Fruit fly (Drosophila melanogaster) whole organism, embryonic: ENCODE results near the gene Gcn5.
A peak's percentile ranks its signal among the peaks of the same experiment; 100 is the strongest.

Experiments used
- ATbp ChIP-seq: fragments of 200-800 bp; sonication (Bioruptor generic); optimal IDR thresholded peaks from 2 replicates; lab custom pipeline; 2017; ENCODE audit warnings: missing biosample characterization, mild to moderate bottlenecking, missing genetic modification characterization, missing genetic modification reagents
- Asciz ChIP-seq: fragments of 200-800 bp; sonication (Bioruptor generic); optimal IDR thresholded peaks from 2 replicates; lab custom pipeline; 2017; ENCODE audit warnings: missing biosample characterization, mild to moderate bottlenecking, missing genetic modification characterization, missing genetic modification reagents
- CG10274 ChIP-seq: fragments of 200-800 bp; sonication (Bioruptor generic); optimal IDR thresholded peaks from 3 replicates; lab custom pipeline; 2017; ENCODE audit warnings: missing biosample characterization, mild to moderate bottlenecking, missing genetic modification characterization
- CG10321 ChIP-seq: fragments of 200-800 bp; sonication (Bioruptor generic); IDR thresholded peaks from 2 replicates; pipeline ENCODE4 v1.3.6; 2022; ENCODE audit warnings: missing biosample characterization, missing genetic modification characterization
- CG10654 ChIP-seq: fragments of 200-800 bp; sonication (Bioruptor generic); optimal IDR thresholded peaks from 2 replicates; lab custom pipeline; 2016; ENCODE audit warnings: missing biosample characterization, missing genetic modification characterization
- CG11696 ChIP-seq: fragments of 200-800 bp; sonication (Bioruptor generic); IDR thresholded peaks from 2 replicates; pipeline ENCODE4 v1.3.6; 2022; ENCODE audit warnings: missing biosample characterization, missing genetic modification characterization
- CG13624 ChIP-seq: fragments of 200-800 bp; sonication (Bioruptor generic); optimal IDR thresholded peaks from 2 replicates; lab custom pipeline; 2016; ENCODE audit warnings: missing biosample characterization, missing genetic modification characterization
- CG14441 ChIP-seq: fragments of 200-800 bp; sonication (Bioruptor generic); IDR thresholded peaks from 2 replicates; pipeline ENCODE4 v1.3.6; 2022; ENCODE audit warnings: missing biosample characterization, missing genetic modification characterization
- CG15011 ChIP-seq: fragments of 200-800 bp; sonication (Bioruptor generic); optimal IDR thresholded peaks from 3 replicates; lab custom pipeline; 2018; ENCODE audit warnings: missing biosample characterization, mild to moderate bottlenecking, missing genetic modification characterization
- CG1602 ChIP-seq: fragments of 200-800 bp; sonication (Bioruptor generic); optimal IDR thresholded peaks from 3 replicates; lab custom pipeline; 2016; ENCODE audit warnings: missing biosample characterization, missing genetic modification characterization
- CG2120 ChIP-seq: fragments of 200-800 bp; sonication (Bioruptor generic); optimal IDR thresholded peaks from 3 replicates; lab custom pipeline; 2016; ENCODE audit warnings: missing biosample characterization, missing genetic modification characterization
- CG34422 ChIP-seq: fragments of 200-800 bp; sonication (Bioruptor generic); IDR thresholded peaks from 3 replicates; pipeline ENCODE4 v1.3.6; 2022; ENCODE audit warnings: missing biosample characterization, missing genetic modification characterization
- CG4328 ChIP-seq: fragments of 200-800 bp; sonication (Bioruptor generic); optimal IDR thresholded peaks from 3 replicates; lab custom pipeline; 2017; ENCODE audit warnings: missing biosample characterization, missing genetic modification reagents, missing genetic modification characterization
- CG6254 ChIP-seq: fragments of 200-800 bp; sonication (Bioruptor generic); optimal IDR thresholded peaks from 3 replicates; lab custom pipeline; 2017; ENCODE audit warnings: mild to moderate bottlenecking, missing biosample characterization, missing genetic modification reagents, missing genetic modification characterization
- CG6272 ChIP-seq: fragments of 200-800 bp; sonication (Bioruptor generic); IDR thresholded peaks from 2 replicates; pipeline ENCODE4 v1.3.6; 2022; ENCODE audit warnings: missing biosample characterization, missing genetic modification characterization
- CG6765 ChIP-seq: fragments of 200-800 bp; sonication (Bioruptor generic); optimal IDR thresholded peaks from 3 replicates; lab custom pipeline; 2017; ENCODE audit warnings: missing biosample characterization, mild to moderate bottlenecking, missing genetic modification characterization
- CG9727 ChIP-seq: fragments of 200-800 bp; sonication (Bioruptor generic); optimal IDR thresholded peaks from 3 replicates; lab custom pipeline; 2017; ENCODE audit warnings: missing biosample characterization, mild to moderate bottlenecking, missing genetic modification characterization
- CTCF ChIP-seq: fragments of 200-800 bp; sonication (Bioruptor generic); optimal IDR thresholded peaks from 2 replicates; lab custom pipeline; 2017; ENCODE audit warnings: missing biosample characterization, mild to moderate bottlenecking, missing genetic modification characterization, moderate library complexity
- Dad ChIP-seq: fragments of 200-800 bp; sonication (Bioruptor generic); optimal IDR thresholded peaks from 3 replicates; lab custom pipeline; 2016; ENCODE audit warnings: missing biosample characterization, missing genetic modification characterization
- Dip3 ChIP-seq: fragments of 200-800 bp; sonication (Bioruptor generic); optimal IDR thresholded peaks from 3 replicates; lab custom pipeline; 2016; ENCODE audit warnings: missing biosample characterization, missing genetic modification characterization
- ERR ChIP-seq: fragments of 200-800 bp; sonication (Bioruptor generic); optimal IDR thresholded peaks from 2 replicates; lab custom pipeline; 2016; ENCODE audit warnings: missing biosample characterization, missing genetic modification characterization
- Ets97D ChIP-seq: fragments of 200-800 bp; sonication (Bioruptor generic); optimal IDR thresholded peaks from 3 replicates; lab custom pipeline; 2016; ENCODE audit warnings: missing biosample characterization, missing genetic modification characterization
- HLHmδ ChIP-seq: fragments of 200-800 bp; sonication (Bioruptor generic); optimal IDR thresholded peaks from 2 replicates; lab custom pipeline; 2018; ENCODE audit warnings: missing biosample characterization, mild to moderate bottlenecking, missing genetic modification characterization, moderate library complexity
- Hand ChIP-seq: fragments of 200-800 bp; sonication (Bioruptor generic); optimal IDR thresholded peaks from 2 replicates; lab custom pipeline; 2017; ENCODE audit warnings: mild to moderate bottlenecking, missing biosample characterization, missing genetic modification reagents, missing genetic modification characterization
- HmgD ChIP-seq: fragments of 200-800 bp; sonication (Bioruptor generic); optimal IDR thresholded peaks from 3 replicates; lab custom pipeline; 2016; ENCODE audit warnings: missing biosample characterization, missing genetic modification characterization
- Lim3 ChIP-seq: fragments of 200-800 bp; sonication (Bioruptor generic); IDR thresholded peaks from 2 replicates; pipeline ENCODE4 v1.3.6; 2022; ENCODE audit warnings: missing biosample characterization, missing genetic modification characterization
- Mad ChIP-seq: fragments of 200-800 bp; sonication (Bioruptor generic); optimal IDR thresholded peaks from 2 replicates; lab custom pipeline; 2016; ENCODE audit warnings: missing biosample characterization, missing genetic modification characterization
- Nf-YC ChIP-seq: fragments of 200-800 bp; optimal IDR thresholded peaks from 3 replicates; lab custom pipeline; 2019; ENCODE audit warnings: missing biosample characterization, mild to moderate bottlenecking, missing genetic modification characterization, moderate library complexity
- PHDP ChIP-seq: fragments of 200-800 bp; sonication (Bioruptor generic); optimal IDR thresholded peaks from 3 replicates; lab custom pipeline; 2018; ENCODE audit warnings: missing biosample characterization, mild to moderate bottlenecking, missing genetic modification characterization, moderate library complexity
- Pdp1 ChIP-seq, 2 experiments: fragments of 200-800 bp; sonication (Bioruptor generic); optimal IDR thresholded peaks; 3 replicates each; lab custom pipeline; 2016; ENCODE audit warnings: missing biosample characterization in 2 of 2, missing genetic modification characterization in 2 of 2, mild to moderate bottlenecking in 1 of 2, moderate library complexity in 1 of 2
- Rfx ChIP-seq: fragments of 200-800 bp; sonication (Bioruptor generic); IDR thresholded peaks from 2 replicates; pipeline ENCODE4 v1.3.6; 2022; ENCODE audit warnings: missing biosample characterization, missing genetic modification characterization
- Ssrp ChIP-seq: fragments of 200-800 bp; sonication (Bioruptor generic); optimal IDR thresholded peaks from 2 replicates; lab custom pipeline; 2018; ENCODE audit warnings: missing biosample characterization, mild to moderate bottlenecking, missing genetic modification characterization, moderate library complexity
- Xbp1 ChIP-seq: fragments of 200-800 bp; sonication (Bioruptor generic); optimal IDR thresholded peaks from 3 replicates; lab custom pipeline; 2016; ENCODE audit warnings: missing biosample characterization, mild to moderate bottlenecking, missing genetic modification characterization
- al ChIP-seq: fragments of 200-800 bp; sonication (Bioruptor generic); IDR thresholded peaks from 2 replicates; pipeline ENCODE4 v1.3.6; 2022; ENCODE audit warnings: missing biosample characterization, missing genetic modification characterization
- bigmax ChIP-seq: fragments of 200-800 bp; sonication (Bioruptor generic); optimal IDR thresholded peaks from 2 replicates; lab custom pipeline; 2018; ENCODE audit warnings: missing biosample characterization, mild to moderate bottlenecking, missing genetic modification characterization
- cg ChIP-seq: fragments of 200-800 bp; sonication (Bioruptor generic); optimal IDR thresholded peaks from 3 replicates; lab custom pipeline; 2019; ENCODE audit warnings: missing biosample characterization, mild to moderate bottlenecking, missing genetic modification characterization, moderate library complexity
- crp ChIP-seq, 2 experiments: fragments of 200-800 bp; sonication (Bioruptor generic); optimal IDR thresholded peaks; 2 replicates in 1 of 2; 3 replicates in 1 of 2; lab custom pipeline; 2017; ENCODE audit warnings: missing biosample characterization in 2 of 2, missing genetic modification characterization in 2 of 2, mild to moderate bottlenecking in 1 of 2, moderate library complexity in 1 of 2
- cwo ChIP-seq: fragments of 200-800 bp; sonication (Bioruptor generic); optimal IDR thresholded peaks from 3 replicates; lab custom pipeline; 2017; ENCODE audit warnings: missing biosample characterization, missing genetic modification characterization, mild to moderate bottlenecking, moderate library complexity, missing genetic modification reagents
- en ChIP-seq: fragments of 200-800 bp; sonication (Bioruptor generic); optimal IDR thresholded peaks from 2 replicates; lab custom pipeline; 2016; ENCODE audit warnings: missing biosample characterization, missing genetic modification characterization
- ewg ChIP-seq: fragments of 200-800 bp; sonication (Bioruptor generic); optimal IDR thresholded peaks from 3 replicates; lab custom pipeline; 2017; ENCODE audit warnings: mild to moderate bottlenecking, missing biosample characterization, missing genetic modification reagents, missing genetic modification characterization
- eyg ChIP-seq: fragments of 200-800 bp; sonication (Bioruptor generic); optimal IDR thresholded peaks from 3 replicates; lab custom pipeline; 2016; ENCODE audit warnings: missing biosample characterization, missing genetic modification characterization
- fd3F ChIP-seq: fragments of 200-800 bp; sonication (Bioruptor generic); optimal IDR thresholded peaks from 2 replicates; lab custom pipeline; 2018; ENCODE audit warnings: missing biosample characterization, mild to moderate bottlenecking, missing genetic modification characterization, moderate library complexity
- hbn ChIP-seq: fragments of 200-800 bp; sonication (Bioruptor generic); IDR thresholded peaks from 2 replicates; pipeline ENCODE4 v1.3.6; 2022; ENCODE audit warnings: missing biosample characterization, missing genetic modification characterization; ENCODE audit not compliant: partially characterized antibody
- insv ChIP-seq, 2 experiments: fragments of 200-800 bp; sonication (Bioruptor generic); optimal IDR thresholded peaks; 3 replicates each; lab custom pipeline; 2016 to 2018; ENCODE audit warnings: missing biosample characterization in 2 of 2, missing genetic modification characterization in 2 of 2
- nerfin-2 ChIP-seq: fragments of 200-800 bp; sonication (Bioruptor generic); IDR thresholded peaks from 2 replicates; pipeline ENCODE4 v1.3.6; 2022; ENCODE audit warnings: missing biosample characterization, missing genetic modification characterization; ENCODE audit not compliant: partially characterized antibody
- org-1 ChIP-seq: fragments of 200-800 bp; sonication (Bioruptor generic); optimal IDR thresholded peaks from 2 replicates; lab custom pipeline; 2017; ENCODE audit warnings: missing biosample characterization, missing genetic modification characterization
- shn ChIP-seq: fragments of 200-800 bp; sonication (Bioruptor generic); optimal IDR thresholded peaks from 3 replicates; lab custom pipeline; 2016; ENCODE audit warnings: missing biosample characterization, missing genetic modification characterization
- ssp ChIP-seq: fragments of 200-800 bp; sonication (Bioruptor generic); IDR thresholded peaks from 2 replicates; pipeline ENCODE4 v1.3.6; 2022; ENCODE audit warnings: missing biosample characterization, missing genetic modification characterization
- sug ChIP-seq: fragments of 200-800 bp; optimal IDR thresholded peaks from 2 replicates; lab custom pipeline; 2019; ENCODE audit warnings: missing biosample characterization, mild to moderate bottlenecking, missing genetic modification characterization, moderate library complexity
- twi ChIP-seq: fragments of 200-800 bp; optimal IDR thresholded peaks from 2 replicates; lab custom pipeline; 2019; ENCODE audit warnings: missing biosample characterization, mild to moderate bottlenecking, missing genetic modification characterization, moderate library complexity

Gcn5 gene

dm6 chr3L:12529431-12530007, 5.7 kb upstream of the Gcn5 start (continued):
- TF ChIP-seq shn: peak; percentile 54
- TF ChIP-seq Pdp1 (GFP tag; optimal IDR thresholded peaks at IDR 0.05; lab: Kevin White, UChicago): peak in 1 of 2 experiments; percentile 40
- TF ChIP-seq CG14441 (GFP tag; lab: Robert Waterston, UW): peak; percentile 68
- TF ChIP-seq CG10274 (GFP tag; lab: Kevin White, UChicago): no peak
- no peak for TF ChIP-seq CG4328 (GFP tag; lab: Kevin White, UChicago)
- no peak for TF ChIP-seq CG15011 (GFP tag; lab: Kevin White, UChicago)
- TF ChIP-seq CG9727 (GFP tag; lab: Kevin White, UChicago): peak; percentile 29
- peak; percentile 44; the same call in 2 of the 3 replicates for TF ChIP-seq CG34422 (GFP tag; lab: Robert Waterston, UW)
- peak; percentile 54 for TF ChIP-seq Xbp1 (GFP tag; lab: Kevin White, UChicago)
- peak; percentile 12 for TF ChIP-seq eyg (GFP tag; lab: Kevin White, UChicago)
- no peak for TF ChIP-seq nerfin-2 (GFP tag; lab: Robert Waterston, UW)
- no peak for TF ChIP-seq CG13624 (GFP tag; lab: Kevin White, UChicago)
- TF ChIP-seq crp (GFP tag; optimal IDR thresholded peaks at IDR 0.05; lab: Kevin White, UChicago): no peak
- no peak for TF ChIP-seq CG6272
- peak; percentile 48 for TF ChIP-seq PHDP (tag; lab: Kevin White, UChicago)
- TF ChIP-seq Mad (GFP tag; lab: Kevin White, UChicago): peak; percentile 1
- TF ChIP-seq Lim3: no peak
- TF ChIP-seq en (GFP tag; lab: Kevin White, UChicago): peak; percentile 41
- peak; percentile 41 for TF ChIP-seq Ssrp (tag; lab: Kevin White, UChicago)
- TF ChIP-seq ewg (GFP tag; lab: Kevin White, UChicago): no peak
- no peak for TF ChIP-seq insv (GFP tag; optimal IDR thresholded peaks at IDR 0.05; lab: Kevin White, UChicago)
- no peak for TF ChIP-seq bigmax (GFP tag; lab: Kevin White, UChicago)
- no peak for TF ChIP-seq Ets97D (GFP tag; lab: Kevin White, UChicago)
- peak; percentile 5 for TF ChIP-seq CG10654 (GFP tag; lab: Kevin White, UChicago)
- TF ChIP-seq Hand: peak; percentile 4
- no peak for TF ChIP-seq fd3F (GFP tag; lab: Kevin White, UChicago)
- no peak for TF ChIP-seq hbn (GFP tag; lab: Robert Waterston, UW)
- no peak for TF ChIP-seq sug (tag; lab: Kevin White, UChicago)
- no peak for TF ChIP-seq ERR (GFP tag; lab: Kevin White, UChicago)
- TF ChIP-seq HmgD: no peak
- peak; percentile 13 for TF ChIP-seq org-1
- peak; percentile 3 for TF ChIP-seq CG1602
- TF ChIP-seq cg: peak; percentile 61
- no peak for TF ChIP-seq ssp (GFP tag; lab: Robert Waterston, UW)
- no peak for TF ChIP-seq Dad
- TF ChIP-seq Dip3 (GFP tag; lab: Kevin White, UChicago): peak; percentile 16
- peak; percentile 24 for TF ChIP-seq CG2120 (GFP tag; lab: Kevin White, UChicago)
- TF ChIP-seq CG11696 (GFP tag; lab: Robert Waterston, UW): peak; percentile 97
- peak; percentile 15 for TF ChIP-seq CTCF (GFP tag; lab: Kevin White, UChicago)
- peak; percentile 19 for TF ChIP-seq Nf-YC (tag; lab: Kevin White, UChicago)
- no peak for TF ChIP-seq al (GFP tag; lab: Robert Waterston, UW)
- TF ChIP-seq Asciz (GFP tag; lab: Kevin White, UChicago): peak; percentile 57
- TF ChIP-seq CG10321 (GFP tag; lab: Robert Waterston, UW): 0 out of 2 replicates have a peak, but pooled peaks have one; percentile 11
- 0 out of 2 replicates have a peak, but pooled peaks have one; percentile 24 for TF ChIP-seq Rfx
- no peak for TF ChIP-seq CG6254 (GFP tag; lab: Kevin White, UChicago)
- peak; percentile 40 for TF ChIP-seq ATbp (GFP tag; lab: Kevin White, UChicago)
- TF ChIP-seq CG6765 (GFP tag; lab: Kevin White, UChicago): no peak
- no peak for TF ChIP-seq cwo (GFP tag; lab: Kevin White, UChicago)
- no peak for TF ChIP-seq HLHmδ (GFP tag; lab: Kevin White, UChicago)
- peak; percentile 12 for TF ChIP-seq twi
